Worm (Caenorhabditis elegans) whole organism, L3 larva: ENCODE measurements around the gene frpr-9.

Experiments used
- ceh-28 ChIP-seq: fragments of 150-350 bp; optimal IDR thresholded peaks from 2 replicates; lab custom pipeline; 2014; ENCODE audit warnings: missing biosample characterization, missing genetic modification reagents, missing genetic modification characterization
- egl-27 ChIP-seq: sonication (generic microtip); optimal IDR thresholded peaks from 4 replicates; lab custom pipeline; 2017; ENCODE audit warnings: missing biosample characterization, missing genetic modification reagents, missing genetic modification characterization
- unc-62 ChIP-seq: fragments of 150-350 bp; sonication (generic microtip); optimal IDR thresholded peaks from 4 replicates; lab custom pipeline; 2014; ENCODE audit warnings: missing biosample characterization, missing genetic modification reagents, missing genetic modification characterization

DNA sequence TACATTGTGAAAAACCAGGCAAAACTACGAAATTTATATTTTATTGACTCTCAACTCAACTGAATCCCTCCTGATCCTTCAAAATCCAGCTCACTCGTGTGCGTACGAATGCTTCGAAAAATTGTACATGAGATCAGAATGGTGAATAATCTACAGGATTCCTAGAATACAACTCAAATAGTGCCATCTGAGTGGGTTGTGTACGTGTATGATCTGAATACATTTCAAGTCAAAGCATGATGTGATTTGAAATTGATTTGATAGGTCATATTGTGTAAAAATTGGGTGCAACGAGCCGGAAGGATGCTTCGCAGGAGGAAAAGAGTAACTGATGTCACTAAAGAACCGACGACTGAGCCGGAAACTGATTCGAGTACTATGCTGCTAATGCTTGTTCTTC lies 18.9 kb downstream of the frpr-9 start:
- TF ChIP-seq unc-62: no peak
- TF ChIP-seq egl-27 (tag; lab: Kevin White, UChicago): no peak
- TF ChIP-seq ceh-28: no peak
